Worm (Caenorhabditis elegans) whole organism, L2 larva: ENCODE measurements around the gene unc-4.

Experiments
- C34F6.9 ChIP-seq: fragments of 150-350 bp; optimal IDR thresholded peaks from 2 replicates; lab custom pipeline; 2014; ENCODE audit warnings: missing biosample characterization, missing genetic modification characterization
- F13H6.1 ChIP-seq: sonication (generic microtip); optimal IDR thresholded peaks from 2 replicates; lab custom pipeline; 2016; ENCODE audit warnings: missing genetic modification characterization, missing compliant biosample characterization
- R02D3.7 ChIP-seq: fragments of 150-350 bp; optimal IDR thresholded peaks from 2 replicates; lab custom pipeline; 2014; ENCODE audit warnings: missing biosample characterization, missing genetic modification characterization
- Y55F3AM.14 ChIP-seq: fragments of 200-800 bp; sonication (Bioruptor generic); optimal IDR thresholded peaks from 2 replicates; lab custom pipeline; 2018; ENCODE audit warnings: mild to moderate bottlenecking, missing genetic modification characterization, missing compliant biosample characterization
- alr-1 ChIP-seq: fragments of 150-350 bp; optimal IDR thresholded peaks from 2 replicates; lab custom pipeline; 2014; ENCODE audit warnings: missing biosample characterization, missing genetic modification characterization
- aly-2 ChIP-seq: fragments of 150-350 bp; optimal IDR thresholded peaks from 2 replicates; lab custom pipeline; 2014; ENCODE audit warnings: missing biosample characterization, missing genetic modification characterization
- ama-1 ChIP-seq: fragments of 150-350 bp; optimal IDR thresholded peaks from 2 replicates; lab custom pipeline; 2018; ENCODE audit warnings: inconsistent platforms
- blmp-1 ChIP-seq: sonication (generic microtip); optimal IDR thresholded peaks from 2 replicates; lab custom pipeline; 2017; ENCODE audit warnings: missing genetic modification characterization, mild to moderate bottlenecking, missing compliant biosample characterization, antibody characterized with exemption, moderate library complexity; ENCODE audit not compliant: insufficient read depth
- ceh-16 ChIP-seq: fragments of 150-350 bp; optimal IDR thresholded peaks from 2 replicates; lab custom pipeline; 2014; ENCODE audit warnings: missing biosample characterization, missing genetic modification characterization
- ceh-82 ChIP-seq: fragments of 150-350 bp; optimal IDR thresholded peaks from 2 replicates; lab custom pipeline; 2014; ENCODE audit warnings: missing biosample characterization, missing genetic modification characterization
- crh-2 ChIP-seq: sonication (generic microtip); optimal IDR thresholded peaks from 2 replicates; lab custom pipeline; 2017; ENCODE audit warnings: missing biosample characterization, missing genetic modification characterization
- dmd-4 ChIP-seq: sonication (generic microtip); optimal IDR thresholded peaks from 2 replicates; lab custom pipeline; 2017; ENCODE audit warnings: missing biosample characterization, missing genetic modification characterization
- egl-27 ChIP-seq: sonication (generic microtip); optimal IDR thresholded peaks from 3 replicates; lab custom pipeline; 2017; ENCODE audit warnings: missing biosample characterization, missing genetic modification reagents, missing genetic modification characterization
- elt-1 ChIP-seq: fragments of 150-350 bp; optimal IDR thresholded peaks from 2 replicates; lab custom pipeline; 2014; ENCODE audit warnings: missing biosample characterization, missing genetic modification characterization
- elt-3 ChIP-seq: sonication (generic microtip); optimal IDR thresholded peaks from 2 replicates; lab custom pipeline; 2017; ENCODE audit warnings: missing biosample characterization, missing genetic modification characterization
- fos-1 ChIP-seq: fragments of 150-350 bp; optimal IDR thresholded peaks from 2 replicates; lab custom pipeline; 2014; ENCODE audit warnings: missing biosample characterization, missing genetic modification characterization
- gmeb-1 ChIP-seq: fragments of 150-350 bp; optimal IDR thresholded peaks from 2 replicates; lab custom pipeline; 2014; ENCODE audit warnings: missing biosample characterization, missing genetic modification characterization
- lin-11 ChIP-seq: fragments of 150-350 bp; sonication (generic microtip); optimal IDR thresholded peaks from 2 replicates; lab custom pipeline; 2014; ENCODE audit warnings: missing biosample characterization, missing genetic modification characterization, inconsistent platforms, mixed read lengths
- lin-13 ChIP-seq: fragments of 150-350 bp; optimal IDR thresholded peaks from 2 replicates; lab custom pipeline; 2014; ENCODE audit warnings: missing biosample characterization, missing genetic modification reagents, missing genetic modification characterization
- lin-39 ChIP-seq: fragments of 150-350 bp; optimal IDR thresholded peaks from 2 replicates; lab custom pipeline; 2014; ENCODE audit warnings: missing biosample characterization, missing genetic modification reagents, missing genetic modification characterization
- lsy-2 ChIP-seq, 2 experiments: fragments of 150-350 bp in 1 of 2; sonication (generic microtip) in 1 of 2; optimal IDR thresholded peaks; 2 replicates each; lab custom pipeline; 2014 to 2017; ENCODE audit warnings: missing biosample characterization in 2 of 2, missing genetic modification characterization in 2 of 2
- mab-5 ChIP-seq: fragments of 150-350 bp; optimal IDR thresholded peaks from 2 replicates; lab custom pipeline; 2014; ENCODE audit warnings: missing biosample characterization, missing genetic modification characterization
- mdl-1 ChIP-seq, 2 experiments: fragments of 150-350 bp in 1 of 2; sonication (generic microtip) in 1 of 2; optimal IDR thresholded peaks; 2 replicates each; lab custom pipeline; 2017; ENCODE audit warnings: missing biosample characterization in 2 of 2, missing genetic modification characterization in 2 of 2
- nhr-10 ChIP-seq: sonication (generic microtip); optimal IDR thresholded peaks from 2 replicates; lab custom pipeline; 2017; ENCODE audit warnings: missing biosample characterization, missing genetic modification characterization
- nhr-12 ChIP-seq: fragments of 150-350 bp; optimal IDR thresholded peaks from 2 replicates; lab custom pipeline; 2014; ENCODE audit warnings: missing biosample characterization, missing genetic modification characterization
- nhr-21 ChIP-seq: fragments of 150-350 bp; optimal IDR thresholded peaks from 2 replicates; lab custom pipeline; 2014; ENCODE audit warnings: missing biosample characterization, missing genetic modification characterization
- nhr-23 ChIP-seq: fragments of 150-350 bp; optimal IDR thresholded peaks from 2 replicates; lab custom pipeline; 2014; ENCODE audit warnings: missing biosample characterization, missing genetic modification reagents, missing genetic modification characterization
- nhr-237 ChIP-seq: fragments of 150-350 bp; optimal IDR thresholded peaks from 2 replicates; lab custom pipeline; 2014; ENCODE audit warnings: missing biosample characterization, missing genetic modification characterization
- nhr-25 ChIP-seq: fragments of 150-350 bp; sonication (generic microtip); optimal IDR thresholded peaks from 3 replicates; lab custom pipeline; 2014; ENCODE audit warnings: missing biosample characterization, missing genetic modification characterization
- nhr-6 ChIP-seq: fragments of 150-350 bp; optimal IDR thresholded peaks from 2 replicates; lab custom pipeline; 2014; ENCODE audit warnings: missing biosample characterization, missing genetic modification characterization
- nhr-77 ChIP-seq: fragments of 150-350 bp; optimal IDR thresholded peaks from 2 replicates; lab custom pipeline; 2014; ENCODE audit warnings: missing biosample characterization, missing genetic modification characterization
- peb-1 ChIP-seq: fragments of 150-350 bp; optimal IDR thresholded peaks from 2 replicates; lab custom pipeline; 2014; ENCODE audit warnings: missing biosample characterization, missing genetic modification characterization
- skn-1 ChIP-seq: sonication (generic microtip); optimal IDR thresholded peaks from 2 replicates; lab custom pipeline; 2017; ENCODE audit warnings: missing biosample characterization, missing genetic modification characterization
- snpc-4 ChIP-seq: fragments of 150-350 bp; optimal IDR thresholded peaks from 2 replicates; lab custom pipeline; 2014; ENCODE audit warnings: missing biosample characterization, missing genetic modification characterization
- unc-39 ChIP-seq: fragments of 150-350 bp; optimal IDR thresholded peaks from 2 replicates; lab custom pipeline; 2014; ENCODE audit warnings: missing biosample characterization, missing genetic modification characterization
- unc-55 ChIP-seq: fragments of 150-350 bp; sonication (generic microtip); optimal IDR thresholded peaks from 3 replicates; lab custom pipeline; 2014; ENCODE audit warnings: missing biosample characterization, missing genetic modification reagents, missing genetic modification characterization
- unc-62 ChIP-seq: fragments of 150-350 bp; optimal IDR thresholded peaks from 2 replicates; lab custom pipeline; 2014; ENCODE audit warnings: missing biosample characterization, missing genetic modification reagents, missing genetic modification characterization
- zag-1 ChIP-seq: fragments of 150-350 bp; optimal IDR thresholded peaks from 2 replicates; lab custom pipeline; 2014; ENCODE audit warnings: missing biosample characterization, missing genetic modification characterization
- ztf-1 ChIP-seq: fragments of 200-800 bp; sonication (Bioruptor generic); conservative IDR thresholded peaks from 2 replicates; pipeline ENCODE4 v1.3.6; 2022; ENCODE audit warnings: missing genetic modification characterization, missing compliant biosample characterization
- ztf-11 ChIP-seq: sonication (generic microtip); optimal IDR thresholded peaks from 2 replicates; lab custom pipeline; 2017; ENCODE audit warnings: missing biosample characterization, missing genetic modification characterization
- ztf-4 ChIP-seq: fragments of 150-350 bp; optimal IDR thresholded peaks from 2 replicates; lab custom pipeline; 2014; ENCODE audit warnings: missing biosample characterization, missing genetic modification characterization

unc-4 gene

ce11 chrII:9920468-9920867 lies 20.3 kb upstream of the unc-4 start, which contains the start of gene pho-10:
TSS of gene pho-10 (minus strand) at chrII:9920568.
- no peak for TF ChIP-seq snpc-4 (tag; lab: Kevin White, UChicago)
- no peak for TF ChIP-seq alr-1 (tag; lab: Kevin White, UChicago)
- TF ChIP-seq ceh-16 (tag; lab: Kevin White, UChicago): no peak
- TF ChIP-seq lsy-2 (tag; optimal IDR thresholded peaks at IDR 0.05; lab: Kevin White, UChicago): no peak
- TF ChIP-seq ztf-11: no peak
- TF ChIP-seq F13H6.1: no peak
- TF ChIP-seq R02D3.7: no peak
- no peak for TF ChIP-seq blmp-1 (tag; lab: Kevin White, UChicago)
- no peak for TF ChIP-seq ceh-82 (tag; lab: Kevin White, UChicago)
- no peak for TF ChIP-seq nhr-12
- no peak for TF ChIP-seq unc-39
- no peak for TF ChIP-seq fos-1
- no peak for TF ChIP-seq crh-2 (tag; lab: Kevin White, UChicago)
- TF ChIP-seq skn-1: no peak
- no peak for TF ChIP-seq Y55F3AM.14 (GFP tag; lab: Kevin White, UChicago)
- no peak for TF ChIP-seq dmd-4

- TF ChIP-seq lin-39 (tag; lab: Kevin White, UChicago) (no peak), egl-27 (tag; lab: Kevin White, UChicago) (no peak), unc-55 (no peak), aly-2 (tag; lab: Kevin White, UChicago) (no peak), elt-3 (tag; lab: Kevin White, UChicago) (no peak), lin-13 (GFP tag; lab: Kevin White, UChicago) (no peak), snpc-4 (tag; lab: Kevin White, UChicago) (no peak), F13H6.1 (no peak)
Observed at ce11 chrII:9917904-9918303, 17.7 kb upstream of the unc-4 start, which contains the start of gene C05C10.8. TSS of gene C05C10.8 (minus strand) at chrII:9918004.

ce11 chrII:9916177-9916576 lies 16.0 kb upstream of the unc-4 start, which contains the start of gene F26C11.4:
TSS of gene F26C11.4 (minus strand) at chrII:9916277.
- TF ChIP-seq mab-5 (tag; lab: Kevin White, UChicago): no peak
- TF ChIP-seq ceh-82 (tag; lab: Kevin White, UChicago): no peak
- no peak for TF ChIP-seq alr-1 (tag; lab: Kevin White, UChicago)
- TF ChIP-seq nhr-21 (tag; lab: Kevin White, UChicago): no peak
- TF ChIP-seq elt-1 (tag; lab: Kevin White, UChicago): no peak

- TF ChIP-seq mdl-1 (tag; optimal IDR thresholded peaks at IDR 0.05; lab: Kevin White, UChicago) (no peak), nhr-10 (tag; lab: Kevin White, UChicago) (no peak), lin-11 (tag; lab: Kevin White, UChicago) (no peak), skn-1 (no peak), nhr-6 (tag; lab: Kevin White, UChicago) (no peak), nhr-237 (tag; lab: Kevin White, UChicago) (no peak), ceh-82 (tag; lab: Kevin White, UChicago) (no peak), peb-1 (tag; lab: Kevin White, UChicago) (no peak), ama-1 (lab: Kevin White, UChicago) (no peak), fos-1 (no peak), gmeb-1 (tag; lab: Kevin White, UChicago) (no peak), dmd-4 (no peak), aly-2 (tag; lab: Kevin White, UChicago) (no peak), nhr-25 (tag; lab: Kevin White, UChicago) (no peak), ceh-16 (tag; lab: Kevin White, UChicago) (no peak), ztf-1 (GFP tag; lab: Robert Waterston, UW) (no peak), ztf-11 (no peak), alr-1 (tag; lab: Kevin White, UChicago) (no peak)
Observed at ce11 chrII:9914999-9915398, 14.8 kb upstream of the unc-4 start, which contains the start of gene F26C11.3. TSS of gene F26C11.3 (minus strand) at chrII:9915099.

ce11 chrII:9904459-9904858 lies 4.3 kb upstream of the unc-4 start:
- TF ChIP-seq nhr-6 (tag; lab: Kevin White, UChicago) (no peak), lsy-2 (tag; optimal IDR thresholded peaks at IDR 0.05; lab: Kevin White, UChicago) (no peak), Y55F3AM.14 (GFP tag; lab: Kevin White, UChicago) (no peak), fos-1 (no peak), zag-1 (tag; lab: Kevin White, UChicago) (no peak), ztf-4 (tag; lab: Kevin White, UChicago) (no peak), C34F6.9 (no peak), lin-39 (tag; lab: Kevin White, UChicago) (no peak), ama-1 (lab: Kevin White, UChicago) (no peak), unc-62 (GFP tag; lab: Kevin White, UChicago) (no peak), nhr-77 (tag; lab: Kevin White, UChicago) (no peak), ztf-1 (GFP tag; lab: Robert Waterston, UW) (no peak), snpc-4 (tag; lab: Kevin White, UChicago) (no peak), nhr-23 (tag; lab: Kevin White, UChicago) (no peak), dmd-4 (no peak)
